Worm (Caenorhabditis elegans) whole organism, L4/young adult: ENCODE measurements around the gene nhr-114.

ENCODE experiments used
- W03F9.2 ChIP-seq: fragments of 150-350 bp; optimal IDR thresholded peaks from 2 replicates; lab custom pipeline; 2014; ENCODE audit warnings: missing biosample characterization, missing genetic modification characterization
- him-1 ChIP-seq: sonication (generic microtip); optimal IDR thresholded peaks from 2 replicates; lab custom pipeline; 2016; ENCODE audit warnings: missing genotype, missing genetic modification reagents, missing genetic modification characterization, missing compliant biosample characterization

DNA sequence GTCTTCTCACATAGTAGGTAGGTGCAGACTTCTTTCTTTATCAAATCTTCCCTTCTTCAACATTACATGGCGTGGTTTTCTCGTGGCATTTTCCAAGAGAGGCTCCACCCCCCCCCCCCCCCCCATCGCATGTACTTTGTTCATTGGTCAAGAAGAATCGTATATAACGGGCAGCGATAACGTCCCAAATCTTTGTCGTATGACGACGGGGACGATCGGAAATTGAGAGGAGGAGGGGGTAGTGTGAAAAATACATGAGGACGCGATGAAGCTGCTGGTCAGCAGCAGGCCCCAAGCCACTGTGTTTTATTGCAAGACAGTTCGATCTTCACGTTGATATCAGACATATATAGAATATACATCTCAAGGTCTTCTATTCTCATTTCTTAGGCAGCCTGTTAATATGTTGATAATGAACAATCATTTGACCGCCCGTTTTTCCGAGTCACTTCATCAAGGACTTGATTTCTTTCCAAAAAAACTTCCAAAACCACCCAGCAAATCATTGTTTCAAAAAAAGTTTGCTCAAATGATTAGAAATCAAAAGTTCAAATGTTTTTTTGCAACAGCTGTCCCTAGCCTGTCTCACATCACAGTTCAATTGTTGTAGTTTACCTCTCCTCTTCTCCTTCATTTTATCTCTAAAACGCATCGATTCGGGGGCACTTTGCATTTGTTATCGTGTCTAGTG, 404 bp upstream of the nhr-114 start:
- TF ChIP-seq him-1 (tag; lab: Kevin White, UChicago): no peak
- no peak for TF ChIP-seq W03F9.2 (tag; lab: Kevin White, UChicago)
